Worm (Caenorhabditis elegans): Measurements from ENCODE around the gene acn-1.

The acn-1 gene

DNA sequence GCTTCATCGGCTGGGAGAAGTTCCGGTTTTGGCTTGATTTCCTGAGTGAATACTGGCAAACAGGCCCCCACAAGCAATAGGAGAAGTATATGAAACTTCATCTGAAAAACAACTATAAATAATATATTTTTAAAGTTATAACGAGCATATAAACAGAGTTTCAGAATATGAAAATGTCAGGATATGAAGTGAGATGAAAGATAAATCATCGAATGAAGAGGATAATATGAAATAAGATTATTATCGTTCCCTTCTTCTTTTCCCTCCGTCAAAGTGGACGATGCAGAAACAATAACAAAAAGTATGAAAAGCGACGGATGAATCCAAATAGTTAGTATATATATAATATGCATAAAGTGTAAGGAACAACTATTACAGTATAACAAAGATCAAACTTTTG lies at the start of gene acn-1:
Gene acn-1 (minus strand): TSS at position 101 of the 400 bp plus-strand sequence.
- no peak for TF ChIP-seq dmd-4 (tag; optimal IDR thresholded peaks at IDR 0.05)
- TF ChIP-seq sem-4 (tag; optimal IDR thresholded peaks at IDR 0.05): no peak
- no peak for TF ChIP-seq ceh-82 (tag; optimal IDR thresholded peaks at IDR 0.05)
- no peak for TF ChIP-seq blmp-1 (tag; optimal IDR thresholded peaks at IDR 0.05; ENCODE audit: insufficient read depth)
- no peak for TF ChIP-seq elt-3 (tag; optimal IDR thresholded peaks at IDR 0.05)
- TF ChIP-seq Y55F3AM.14 (GFP tag; optimal IDR thresholded peaks at IDR 0.05): no peak
- TF ChIP-seq nhr-77 (tag; optimal IDR thresholded peaks at IDR 0.05): no peak
- no peak for TF ChIP-seq ztf-1 (GFP tag; conservative IDR thresholded peaks at IDR 0.05)
- no peak for TF ChIP-seq ztf-4 (tag; optimal IDR thresholded peaks at IDR 0.05)

DNA sequence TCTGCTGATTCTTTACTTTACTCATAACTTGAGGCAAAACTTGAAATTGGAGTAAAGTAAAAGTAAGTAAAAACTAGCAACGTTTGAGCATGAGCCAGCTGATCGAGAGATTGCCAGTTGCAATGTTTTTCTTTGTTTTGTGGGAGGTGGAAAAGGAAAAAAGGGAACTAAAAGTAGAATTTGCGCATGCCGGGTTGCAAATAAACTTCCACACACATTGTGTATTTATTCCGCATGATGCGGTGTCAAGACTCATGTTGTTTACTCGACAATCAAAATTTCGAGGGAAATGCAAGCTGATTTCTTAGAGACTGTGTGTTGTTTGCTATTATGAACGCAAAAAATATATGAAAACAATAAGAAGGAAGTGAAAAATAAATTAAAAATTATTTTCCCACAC lies 45.5 kb upstream of the acn-1 start:
- TF ChIP-seq F13H6.1 (tag; optimal IDR thresholded peaks at IDR 0.05) (peak; percentile 69), gmeb-1 (tag; optimal IDR thresholded peaks at IDR 0.05) (no peak)

ce11 chrX:5140177-5140576 lies 43.3 kb upstream of the acn-1 start:
- TF ChIP-seq skn-1 (tag; optimal IDR thresholded peaks at IDR 0.05): no peak
- peak; percentile 31 for TF ChIP-seq C34F6.9 (tag; optimal IDR thresholded peaks at IDR 0.05)
- no peak for TF ChIP-seq snpc-4 (tag; optimal IDR thresholded peaks at IDR 0.05)
- TF ChIP-seq unc-55 (GFP tag; optimal IDR thresholded peaks at IDR 0.05): peak; percentile 21
- no peak for TF ChIP-seq fos-1 (tag; optimal IDR thresholded peaks at IDR 0.05)
- peak; percentile 19 for TF ChIP-seq Y55F3AM.14 (GFP tag; optimal IDR thresholded peaks at IDR 0.05)
- TF ChIP-seq aly-2 (tag; optimal IDR thresholded peaks at IDR 0.05): no peak
- TF ChIP-seq sma-9 (GFP tag; optimal IDR thresholded peaks at IDR 0.05): peak; percentile 41
- no peak for TF ChIP-seq sma-9 (tag; optimal IDR thresholded peaks at IDR 0.05)
- no peak for TF ChIP-seq nhr-21 (tag; optimal IDR thresholded peaks at IDR 0.05)
- TF ChIP-seq nhr-237 (tag; optimal IDR thresholded peaks at IDR 0.05): no peak

- TF ChIP-seq dmd-4 (tag; optimal IDR thresholded peaks at IDR 0.05): no peak
- TF ChIP-seq C34F6.9 (tag; optimal IDR thresholded peaks at IDR 0.05): no peak
- TF ChIP-seq ama-1 (optimal IDR thresholded peaks at IDR 0.05): no peak
- peak; percentile 5 for TF ChIP-seq nhr-129 (tag; optimal IDR thresholded peaks at IDR 0.05)
- no peak for TF ChIP-seq elt-1 (tag; optimal IDR thresholded peaks at IDR 0.05)
- TF ChIP-seq blmp-1 (tag; optimal IDR thresholded peaks at IDR 0.05; ENCODE audit: insufficient read depth): no peak
- no peak for TF ChIP-seq fos-1 (tag; optimal IDR thresholded peaks at IDR 0.05)
- TF ChIP-seq Y55F3AM.14 (GFP tag; optimal IDR thresholded peaks at IDR 0.05): no peak
- no peak for TF ChIP-seq snpc-4 (tag; optimal IDR thresholded peaks at IDR 0.05)
- no peak for TF ChIP-seq egl-27 (tag; optimal IDR thresholded peaks at IDR 0.05)
- TF ChIP-seq skn-1 (tag; optimal IDR thresholded peaks at IDR 0.05): no peak
- TF ChIP-seq nhr-25 (tag; optimal IDR thresholded peaks at IDR 0.05): peak; percentile 27
- TF ChIP-seq sem-4 (tag; optimal IDR thresholded peaks at IDR 0.05): no peak
- TF ChIP-seq ceh-82 (tag; optimal IDR thresholded peaks at IDR 0.05): no peak
- no peak for TF ChIP-seq elt-3 (tag; optimal IDR thresholded peaks at IDR 0.05)
- no peak for TF ChIP-seq ztf-4 (tag; optimal IDR thresholded peaks at IDR 0.05)
- no peak for TF ChIP-seq alr-1 (tag; optimal IDR thresholded peaks at IDR 0.05)
- no peak for TF ChIP-seq unc-55 (GFP tag; optimal IDR thresholded peaks at IDR 0.05)
- TF ChIP-seq sma-3 (GFP tag; optimal IDR thresholded peaks at IDR 0.05): no peak
- no peak for TF ChIP-seq R02D3.7 (tag; optimal IDR thresholded peaks at IDR 0.05)
- no peak for TF ChIP-seq peb-1 (tag; optimal IDR thresholded peaks at IDR 0.05)
- TF ChIP-seq sma-9 (GFP tag; optimal IDR thresholded peaks at IDR 0.05): peak; percentile 42
- TF ChIP-seq sma-9 (tag; optimal IDR thresholded peaks at IDR 0.05): no peak
- peak; percentile 49 for TF ChIP-seq ceh-16 (tag; optimal IDR thresholded peaks at IDR 0.05)
- no peak for TF ChIP-seq lsy-2 (tag; optimal IDR thresholded peaks at IDR 0.05)
- TF ChIP-seq lin-39 (tag; optimal IDR thresholded peaks at IDR 0.05): no peak
- TF ChIP-seq lin-11 (tag; optimal IDR thresholded peaks at IDR 0.05): no peak
- no peak for TF ChIP-seq mdl-1 (tag; optimal IDR thresholded peaks at IDR 0.05)
- no peak for TF ChIP-seq nhr-11 (tag; optimal IDR thresholded peaks at IDR 0.05)
- TF ChIP-seq nhr-77 (tag; optimal IDR thresholded peaks at IDR 0.05): no peak
Measured at ce11 chrX:5137716-5138470, 41.0 kb upstream of the acn-1 start.

Measured in whole organism, L2 larva.